Worm (Caenorhabditis elegans): ENCODE measurements around the gene nono-1.

DNA sequence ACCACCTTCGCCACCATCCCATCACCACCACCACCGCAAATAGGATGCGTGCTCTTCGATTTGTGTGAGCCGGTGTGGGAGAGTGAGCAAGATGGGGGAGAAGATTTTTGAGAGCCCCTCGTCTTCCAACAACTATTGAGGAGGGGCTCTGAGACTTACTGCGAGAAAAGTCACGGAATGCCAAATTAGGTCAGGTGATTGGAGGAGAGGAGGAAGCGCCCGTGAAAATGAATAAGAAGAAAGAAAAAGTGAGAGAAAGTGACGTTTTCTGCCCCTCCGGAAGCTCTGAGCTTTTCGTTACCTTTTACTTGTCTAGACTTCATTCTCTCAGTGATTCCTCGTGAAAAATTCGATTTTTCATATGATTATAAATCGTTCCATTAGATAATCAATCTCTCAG lies 40.6 kb upstream of the nono-1 start:
- TF ChIP-seq F49E8.2 (tag; optimal IDR thresholded peaks at IDR 0.05; ENCODE audit: insufficient read depth) (no peak), madf-8 (GFP tag; conservative IDR thresholded peaks at IDR 0.05) (no peak), ztf-22 (GFP tag; optimal IDR thresholded peaks at IDR 0.05) (no peak), let-607 (tag; optimal IDR thresholded peaks at IDR 0.05) (no peak), F37B4.10 (GFP tag; IDR thresholded peaks at IDR 0.05) (no peak), C17E4.6 (GFP tag; IDR thresholded peaks at IDR 0.05) (no peak), pha-4 (tag; optimal IDR thresholded peaks at IDR 0.05) (no peak), Y95B8A.8 (GFP tag; IDR thresholded peaks at IDR 0.05) (no peak), unc-62 (GFP tag; optimal IDR thresholded peaks at IDR 0.05) (no peak), F57C9.4 (tag; optimal IDR thresholded peaks at IDR 0.05) (no peak), ztf-25 (GFP tag; IDR thresholded peaks at IDR 0.05) (no peak)
